Fruit fly (Drosophila melanogaster) whole organism, prepupa: ENCODE measurements around the gene Mi-2.

Experiments
- Blimp-1 ChIP-seq: fragments of 200-800 bp; sonication (Bioruptor generic); optimal IDR thresholded peaks from 3 replicates; lab custom pipeline; 2017; ENCODE audit warnings: missing biosample characterization, missing genetic modification characterization, mild to moderate bottlenecking, moderate library complexity, missing genetic modification reagents
- CG11902 ChIP-seq: fragments of 200-800 bp; sonication (Bioruptor generic); optimal IDR thresholded peaks from 3 replicates; lab custom pipeline; 2016; ENCODE audit warnings: missing biosample characterization, missing genetic modification characterization
- CG16779 ChIP-seq: fragments of 200-800 bp; sonication (Bioruptor generic); optimal IDR thresholded peaks from 3 replicates; lab custom pipeline; 2017; ENCODE audit warnings: missing biosample characterization, mild to moderate bottlenecking, missing genetic modification characterization
- CG3032 ChIP-seq: fragments of 200-800 bp; optimal IDR thresholded peaks from 2 replicates; lab custom pipeline; 2019; ENCODE audit warnings: missing biosample characterization, mild to moderate bottlenecking, missing genetic modification characterization, moderate library complexity
- CG3919 ChIP-seq: fragments of 200-800 bp; sonication (Bioruptor generic); optimal IDR thresholded peaks from 3 replicates; lab custom pipeline; 2016; ENCODE audit warnings: missing biosample characterization, missing genetic modification characterization
- CG4318 ChIP-seq: fragments of 200-800 bp; sonication (Bioruptor generic); optimal IDR thresholded peaks from 3 replicates; lab custom pipeline; 2017; ENCODE audit warnings: missing biosample characterization, mild to moderate bottlenecking, missing genetic modification characterization
- CG6163 ChIP-seq: fragments of 200-800 bp; sonication (Bioruptor generic); IDR thresholded peaks from 3 replicates; pipeline ENCODE4 v1.3.6; 2022; ENCODE audit warnings: missing biosample characterization, missing genetic modification characterization
- CG6276 ChIP-seq: fragments of 200-800 bp; sonication (Bioruptor generic); optimal IDR thresholded peaks from 2 replicates; lab custom pipeline; 2017; ENCODE audit warnings: missing biosample characterization, mild to moderate bottlenecking, missing genetic modification characterization
- CG6792 ChIP-seq: fragments of 200-800 bp; sonication (Bioruptor generic); optimal IDR thresholded peaks from 3 replicates; lab custom pipeline; 2016; ENCODE audit warnings: missing biosample characterization, missing genetic modification characterization
- CG6808 ChIP-seq: fragments of 200-800 bp; sonication (Bioruptor generic); optimal IDR thresholded peaks from 3 replicates; lab custom pipeline; 2017; ENCODE audit warnings: missing biosample characterization, missing genetic modification characterization, mild to moderate bottlenecking, moderate library complexity, missing genetic modification reagents
- CG6854 ChIP-seq: fragments of 200-800 bp; sonication (Bioruptor generic); optimal IDR thresholded peaks from 2 replicates; lab custom pipeline; 2017; ENCODE audit warnings: missing biosample characterization, mild to moderate bottlenecking, missing genetic modification characterization
- CG7368 ChIP-seq: fragments of 200-800 bp; sonication (Bioruptor generic); optimal IDR thresholded peaks from 3 replicates; lab custom pipeline; 2016; ENCODE audit warnings: missing biosample characterization, missing genetic modification characterization
- CG8119 ChIP-seq: fragments of 200-800 bp; sonication (Bioruptor generic); IDR thresholded peaks from 3 replicates; pipeline ENCODE4 v1.3.6; 2022; ENCODE audit warnings: missing biosample characterization, missing genetic modification characterization
- CG8319 ChIP-seq: fragments of 200-800 bp; sonication (Bioruptor generic); optimal IDR thresholded peaks from 3 replicates; lab custom pipeline; 2016; ENCODE audit warnings: missing biosample characterization, missing genetic modification characterization
- CG9139 ChIP-seq: fragments of 200-800 bp; sonication (Bioruptor generic); optimal IDR thresholded peaks from 3 replicates; lab custom pipeline; 2017; ENCODE audit warnings: missing biosample characterization, mild to moderate bottlenecking, missing genetic modification characterization
- Eip75B ChIP-seq: fragments of 200-800 bp; sonication (Bioruptor generic); optimal IDR thresholded peaks from 3 replicates; lab custom pipeline; 2016; ENCODE audit warnings: missing biosample characterization, missing genetic modification characterization
- Eip78C ChIP-seq: fragments of 200-800 bp; sonication (Bioruptor generic); peaks from one replicate; lab custom pipeline; 2016; ENCODE audit warnings: missing biosample characterization, missing genetic modification characterization
- Eip93F ChIP-seq: fragments of 200-800 bp; sonication (Bioruptor generic); optimal IDR thresholded peaks from 2 replicates; lab custom pipeline; 2016; ENCODE audit warnings: missing biosample characterization, mild to moderate bottlenecking, missing genetic modification characterization
- Hr39 ChIP-seq: fragments of 200-800 bp; sonication (Bioruptor generic); optimal IDR thresholded peaks from 2 replicates; lab custom pipeline; 2016; ENCODE audit warnings: missing biosample characterization, missing genetic modification characterization
- Hr4 ChIP-seq: fragments of 200-800 bp; sonication (Bioruptor generic); optimal IDR thresholded peaks from 3 replicates; lab custom pipeline; 2016; ENCODE audit warnings: missing biosample characterization, missing genetic modification characterization
- Lpt ChIP-seq: fragments of 200-800 bp; sonication (Bioruptor generic); optimal IDR thresholded peaks from 3 replicates; lab custom pipeline; 2016; ENCODE audit warnings: missing biosample characterization, missing genetic modification characterization
- OdsH ChIP-seq: fragments of 200-800 bp; sonication (Bioruptor generic); optimal IDR thresholded peaks from 3 replicates; lab custom pipeline; 2016; ENCODE audit warnings: missing biosample characterization, missing genetic modification characterization
- Sox102F ChIP-seq: fragments of 200-800 bp; sonication (Bioruptor generic); optimal IDR thresholded peaks from 2 replicates; lab custom pipeline; 2016; ENCODE audit warnings: missing biosample characterization, mild to moderate bottlenecking, missing genetic modification characterization
- Sox14 ChIP-seq: fragments of 200-800 bp; sonication (Bioruptor generic); optimal IDR thresholded peaks from 3 replicates; lab custom pipeline; 2016; ENCODE audit warnings: missing biosample characterization, missing genetic modification characterization
- cyc ChIP-seq: fragments of 200-800 bp; sonication (Bioruptor generic); optimal IDR thresholded peaks from 3 replicates; lab custom pipeline; 2016; ENCODE audit warnings: missing biosample characterization, missing genetic modification characterization
- dac ChIP-seq: fragments of 200-800 bp; sonication (Bioruptor generic); optimal IDR thresholded peaks from 2 replicates; lab custom pipeline; 2017; ENCODE audit warnings: missing biosample characterization, mild to moderate bottlenecking, missing genetic modification characterization
- dsx ChIP-seq: fragments of 200-800 bp; optimal IDR thresholded peaks from 3 replicates; lab custom pipeline; 2019; ENCODE audit warnings: missing biosample characterization, mild to moderate bottlenecking, missing genetic modification characterization, moderate library complexity; ENCODE audit not compliant: poor library complexity, severe bottlenecking
- eg ChIP-seq: fragments of 200-800 bp; sonication (Bioruptor generic); IDR thresholded peaks from 3 replicates; pipeline ENCODE4 v1.3.6; 2022; ENCODE audit warnings: missing biosample characterization, missing genetic modification characterization
- esn ChIP-seq: fragments of 200-800 bp; sonication (Bioruptor generic); optimal IDR thresholded peaks from 2 replicates; lab custom pipeline; 2016; ENCODE audit warnings: missing biosample characterization, mild to moderate bottlenecking, missing genetic modification characterization, moderate library complexity
- fd59A ChIP-seq: fragments of 200-800 bp; sonication (Bioruptor generic); optimal IDR thresholded peaks from 2 replicates; lab custom pipeline; 2017; ENCODE audit warnings: missing biosample characterization, mild to moderate bottlenecking, missing genetic modification characterization, missing genetic modification reagents
- fkh ChIP-seq: fragments of 200-800 bp; sonication (Bioruptor generic); optimal IDR thresholded peaks from 3 replicates; lab custom pipeline; 2017; ENCODE audit warnings: missing biosample characterization, mild to moderate bottlenecking, missing genetic modification characterization, moderate library complexity
- lz ChIP-seq: fragments of 200-800 bp; sonication (Bioruptor generic); optimal IDR thresholded peaks from 3 replicates; lab custom pipeline; 2016; ENCODE audit warnings: missing biosample characterization, missing genetic modification characterization
- net ChIP-seq: fragments of 200-800 bp; sonication (Bioruptor generic); optimal IDR thresholded peaks from 3 replicates; lab custom pipeline; 2016; ENCODE audit warnings: missing biosample characterization, missing genetic modification characterization
- salr ChIP-seq, 2 experiments: fragments of 200-800 bp; sonication (Bioruptor generic); optimal IDR thresholded peaks; 3 replicates each; lab custom pipeline; 2016 to 2018; ENCODE audit warnings: missing biosample characterization in 2 of 2, missing genetic modification characterization in 2 of 2, mild to moderate bottlenecking in 1 of 2
- ss ChIP-seq, 2 experiments: fragments of 200-800 bp; sonication (Bioruptor generic); optimal IDR thresholded peaks; 2 replicates in 1 of 2; 3 replicates in 1 of 2; lab custom pipeline; 2017 to 2018; ENCODE audit warnings: mild to moderate bottlenecking in 2 of 2, missing biosample characterization in 2 of 2, missing genetic modification characterization in 2 of 2, moderate library complexity in 1 of 2
- vri ChIP-seq: fragments of 200-800 bp; sonication (Bioruptor generic); optimal IDR thresholded peaks from 3 replicates; lab custom pipeline; 2016; ENCODE audit warnings: missing biosample characterization, mild to moderate bottlenecking, missing genetic modification characterization

The Mi-2 gene

dm6 chr3L:19910054-19910414 lies at the start of gene Mi-2, which contains the start of gene Prp3:
Gene Mi-2 (minus strand): TSS chr3L:19910215.
Gene Prp3 (plus strand): TSS chr3L:19910300.
- TF ChIP-seq CG6163 (GFP tag; lab: Robert Waterston, UW) (peak; percentile 48; the same call in 2 of the 3 replicates), Eip78C (GFP tag; lab: Kevin White, UChicago) (peak; percentile 54), Sox14 (GFP tag; lab: Kevin White, UChicago) (peak; percentile 31), fkh (GFP tag; lab: Kevin White, UChicago) (peak; percentile 71), esn (GFP tag; lab: Kevin White, UChicago) (no peak)

dm6 chr3L:19955699-19956098 lies 45.7 kb upstream of the Mi-2 start, which contains the start of gene CG42263:
Gene CG42263 (minus strand): TSS chr3L:19955799.
- TF ChIP-seq Lpt (GFP tag; lab: Kevin White, UChicago) (no peak), CG6792 (GFP tag; lab: Kevin White, UChicago) (no peak), fkh (GFP tag; lab: Kevin White, UChicago) (no peak), dac (GFP tag; lab: Kevin White, UChicago) (no peak), CG6276 (GFP tag; lab: Kevin White, UChicago) (no peak), cyc (GFP tag; lab: Kevin White, UChicago) (no peak), Sox14 (GFP tag; lab: Kevin White, UChicago) (no peak), vri (no peak), Eip93F (GFP tag; lab: Kevin White, UChicago) (no peak), dsx (GFP tag; lab: Kevin White, UChicago) (no peak), CG4318 (no peak), CG11902 (GFP tag; lab: Kevin White, UChicago) (no peak), CG16779 (no peak), CG7368 (no peak)

dm6 chr3L:19954426-19954825 lies 44.4 kb upstream of the Mi-2 start, which contains the start of gene CG42654:
Gene CG42654 (minus strand): TSS chr3L:19954526.
- no peak for TF ChIP-seq CG6276 (GFP tag; lab: Kevin White, UChicago)
- no peak for TF ChIP-seq CG6163 (GFP tag; lab: Robert Waterston, UW)

- no peak for TF ChIP-seq salr (GFP tag; optimal IDR thresholded peaks at IDR 0.05; lab: Kevin White, UChicago)
- no peak for TF ChIP-seq CG8119
- no peak for TF ChIP-seq dsx (GFP tag; lab: Kevin White, UChicago)
- no peak for TF ChIP-seq Blimp-1
- no peak for TF ChIP-seq CG6854 (GFP tag; lab: Kevin White, UChicago)
- TF ChIP-seq fkh (GFP tag; lab: Kevin White, UChicago): no peak
- no peak for TF ChIP-seq cyc (GFP tag; lab: Kevin White, UChicago)
- no peak for TF ChIP-seq CG4318
- no peak for TF ChIP-seq CG6792 (GFP tag; lab: Kevin White, UChicago)
- no peak for TF ChIP-seq Sox102F
- no peak for TF ChIP-seq eg
- TF ChIP-seq CG6808: no peak
- no peak for TF ChIP-seq net
- no peak for TF ChIP-seq CG9139 (GFP tag; lab: Kevin White, UChicago)
Measured at dm6 chr3L:19953612-19954011, 43.6 kb upstream of the Mi-2 start, which contains the start of gene CG42655. Gene CG42655 (minus strand): TSS chr3L:19953712.

DNA sequence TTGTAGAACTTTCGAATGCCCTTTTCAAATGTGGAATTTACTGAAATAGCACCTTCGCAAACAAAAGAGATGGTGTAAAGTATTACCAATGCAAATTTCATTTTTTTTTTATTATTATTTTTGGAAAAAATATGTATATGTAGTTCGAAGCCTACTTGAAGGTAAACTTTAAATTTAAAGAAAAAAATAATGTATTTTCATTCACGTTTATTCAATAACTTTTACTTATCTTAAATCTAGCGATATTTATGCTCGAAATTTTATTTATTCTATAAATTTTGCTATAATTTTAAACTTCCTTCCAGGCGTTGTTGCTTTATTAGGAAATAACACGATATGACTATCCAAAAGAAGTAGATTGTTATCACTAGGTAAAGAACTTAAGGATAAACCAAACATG lies 42.7 kb upstream of the Mi-2 start, which contains the start of gene CG33710:
TSS of gene CG33710 (minus strand) at position 101 of the 400 bp plus-strand sequence.
- no peak for TF ChIP-seq CG3032 (tag; lab: Kevin White, UChicago)
- TF ChIP-seq ss (GFP tag; optimal IDR thresholded peaks at IDR 0.05; lab: Kevin White, UChicago): no peak
- no peak for TF ChIP-seq CG8119
- no peak for TF ChIP-seq fkh (GFP tag; lab: Kevin White, UChicago)
- no peak for TF ChIP-seq fd59A (GFP tag; lab: Kevin White, UChicago)
- TF ChIP-seq CG3919 (GFP tag; lab: Kevin White, UChicago): no peak
- TF ChIP-seq CG6808: no peak
- no peak for TF ChIP-seq Blimp-1
- TF ChIP-seq Hr39 (GFP tag; lab: Kevin White, UChicago): no peak
- TF ChIP-seq Hr4: no peak
- no peak for TF ChIP-seq OdsH
- no peak for TF ChIP-seq vri
- no peak for TF ChIP-seq CG8319 (GFP tag; lab: Kevin White, UChicago)
- no peak for TF ChIP-seq Eip75B (GFP tag; lab: Kevin White, UChicago)
- no peak for TF ChIP-seq lz (GFP tag; lab: Kevin White, UChicago)
- no peak for TF ChIP-seq CG16779
- no peak for TF ChIP-seq cyc (GFP tag; lab: Kevin White, UChicago)
